Worm (Caenorhabditis elegans): Measurements from ENCODE around the gene mec-2.

- no peak for TF ChIP-seq unc-130 (GFP tag; optimal IDR thresholded peaks at IDR 0.05)
- no peak for TF ChIP-seq unc-62 (GFP tag; optimal IDR thresholded peaks at IDR 0.05)
- TF ChIP-seq atf-7 (tag; optimal IDR thresholded peaks at IDR 0.05): no peak
- TF ChIP-seq F10E7.11 (tag; optimal IDR thresholded peaks at IDR 0.05): no peak
- no peak for TF ChIP-seq akir-1 (GFP tag; optimal IDR thresholded peaks at IDR 0.05)
- TF ChIP-seq Y79H2A.3 (GFP tag; conservative IDR thresholded peaks at IDR 0.05): no peak
- TF ChIP-seq tbp1 (GFP tag; optimal IDR thresholded peaks at IDR 0.05): no peak
- TF ChIP-seq dpl-1 (GFP tag; optimal IDR thresholded peaks at IDR 0.05): no peak
Measured at ce11 chrX:5572638-5573037, 5.1 kb downstream of the mec-2 start.
